Fruit fly (Drosophila melanogaster) whole organism, embryonic: Measurements from ENCODE around the gene RabX6.

ENCODE experiments used
- Atf6 ChIP-seq: fragments of 200-800 bp; sonication (Bioruptor generic); IDR thresholded peaks from 2 replicates; pipeline ENCODE4 v1.3.6; 2022; ENCODE audit warnings: missing biosample characterization, missing genetic modification characterization
- Bteb2 ChIP-seq: fragments of 200-800 bp; sonication (Bioruptor generic); optimal IDR thresholded peaks from 2 replicates; lab custom pipeline; 2016; ENCODE audit warnings: missing biosample characterization, missing genetic modification characterization
- CG10267 ChIP-seq: fragments of 200-800 bp; sonication (Bioruptor generic); optimal IDR thresholded peaks from 2 replicates; lab custom pipeline; 2018; ENCODE audit warnings: missing biosample characterization, mild to moderate bottlenecking, missing genetic modification characterization, moderate library complexity
- CG10366 ChIP-seq: fragments of 200-800 bp; sonication (Bioruptor generic); IDR thresholded peaks from 2 replicates; pipeline ENCODE4 v1.3.6; 2022; ENCODE audit warnings: missing biosample characterization, missing genetic modification characterization
- CG10431 ChIP-seq: fragments of 200-800 bp; sonication (Bioruptor generic); optimal IDR thresholded peaks from 3 replicates; lab custom pipeline; 2018; ENCODE audit warnings: missing biosample characterization, mild to moderate bottlenecking, missing genetic modification characterization
- CG10565 ChIP-seq: fragments of 200-800 bp; sonication (Bioruptor generic); optimal IDR thresholded peaks from 3 replicates; lab custom pipeline; 2016; ENCODE audit warnings: missing biosample characterization, mild to moderate bottlenecking, missing genetic modification characterization
- CG11560 ChIP-seq: fragments of 200-800 bp; sonication (Bioruptor generic); IDR thresholded peaks from 3 replicates; pipeline ENCODE4 v1.3.6; 2022; ENCODE audit warnings: missing biosample characterization, missing genetic modification characterization
- CG12071 ChIP-seq: fragments of 200-800 bp; sonication (Bioruptor generic); optimal IDR thresholded peaks from 3 replicates; lab custom pipeline; 2018; ENCODE audit warnings: missing biosample characterization, mild to moderate bottlenecking, missing genetic modification characterization
- CG13624 ChIP-seq: fragments of 200-800 bp; sonication (Bioruptor generic); optimal IDR thresholded peaks from 2 replicates; lab custom pipeline; 2016; ENCODE audit warnings: missing biosample characterization, missing genetic modification characterization
- CG14014 ChIP-seq: fragments of 200-800 bp; sonication (Bioruptor generic); IDR thresholded peaks from 2 replicates; pipeline ENCODE4 v1.3.6; 2022; ENCODE audit warnings: missing biosample characterization, missing genetic modification characterization
- CG14710 ChIP-seq: fragments of 200-800 bp; sonication (Bioruptor generic); optimal IDR thresholded peaks from 3 replicates; lab custom pipeline; 2019; ENCODE audit warnings: missing biosample characterization, mild to moderate bottlenecking, missing genetic modification characterization, moderate library complexity
- CG15269 ChIP-seq: fragments of 200-800 bp; sonication (Bioruptor generic); optimal IDR thresholded peaks from 2 replicates; lab custom pipeline; 2018; ENCODE audit warnings: missing biosample characterization, mild to moderate bottlenecking, missing genetic modification characterization, moderate library complexity
- CG1529 ChIP-seq: fragments of 200-800 bp; sonication (Bioruptor generic); optimal IDR thresholded peaks from 3 replicates; lab custom pipeline; 2018; ENCODE audit warnings: missing biosample characterization, missing genetic modification characterization
- CG1603 ChIP-seq: fragments of 200-800 bp; sonication (Bioruptor generic); optimal IDR thresholded peaks from 2 replicates; lab custom pipeline; 2019; ENCODE audit warnings: missing biosample characterization, mild to moderate bottlenecking, missing genetic modification characterization, moderate library complexity
- CG1647 ChIP-seq: fragments of 200-800 bp; sonication (Bioruptor generic); optimal IDR thresholded peaks from 3 replicates; lab custom pipeline; 2016; ENCODE audit warnings: missing biosample characterization, missing genetic modification characterization
- CG17361 ChIP-seq: fragments of 200-800 bp; sonication (Bioruptor generic); IDR thresholded peaks from 3 replicates; pipeline ENCODE4 v1.3.6; 2022; ENCODE audit warnings: missing biosample characterization, missing genetic modification characterization
- CG18599 ChIP-seq: fragments of 200-800 bp; sonication (Bioruptor generic); optimal IDR thresholded peaks from 3 replicates; lab custom pipeline; 2017; ENCODE audit warnings: missing biosample characterization, missing genetic modification characterization, mild to moderate bottlenecking, moderate library complexity, missing genetic modification reagents
- CG18619 ChIP-seq: fragments of 200-800 bp; sonication (Bioruptor generic); optimal IDR thresholded peaks from 3 replicates; lab custom pipeline; 2017; ENCODE audit warnings: missing biosample characterization, mild to moderate bottlenecking, missing genetic modification characterization
- CG4854 ChIP-seq: fragments of 200-800 bp; sonication (Bioruptor generic); optimal IDR thresholded peaks from 2 replicates; lab custom pipeline; 2016; ENCODE audit warnings: missing biosample characterization, missing genetic modification characterization, inconsistent platforms
- CG7372 ChIP-seq: fragments of 200-800 bp; sonication (Bioruptor generic); IDR thresholded peaks from 2 replicates; pipeline ENCODE4 v1.3.6; 2022; ENCODE audit warnings: missing biosample characterization, missing genetic modification characterization
- CG8944 ChIP-seq: fragments of 200-800 bp; sonication (Bioruptor generic); optimal IDR thresholded peaks from 3 replicates; lab custom pipeline; 2016; ENCODE audit warnings: missing biosample characterization, missing genetic modification characterization
- CG9876 ChIP-seq: fragments of 200-800 bp; sonication (Bioruptor generic); optimal IDR thresholded peaks from 2 replicates; lab custom pipeline; 2016; ENCODE audit warnings: missing biosample characterization, missing genetic modification characterization
- Gug ChIP-seq: fragments of 200-800 bp; sonication (Bioruptor generic); IDR thresholded peaks from 4 replicates; pipeline ENCODE4 v1.3.6; 2022; ENCODE audit warnings: missing biosample characterization, missing genetic modification characterization
- HHEX ChIP-seq: fragments of 200-800 bp; sonication (Bioruptor generic); optimal IDR thresholded peaks from 3 replicates; lab custom pipeline; 2017; ENCODE audit warnings: missing biosample characterization, mild to moderate bottlenecking, missing genetic modification characterization, missing genetic modification reagents
- Hr51 ChIP-seq, 2 experiments: fragments of 200-800 bp; sonication (Bioruptor generic); optimal IDR thresholded peaks; 2 replicates in 1 of 2; 3 replicates in 1 of 2; lab custom pipeline; 2016 to 2018; ENCODE audit warnings: missing biosample characterization in 2 of 2, missing genetic modification characterization in 2 of 2, mild to moderate bottlenecking in 1 of 2, moderate library complexity in 1 of 2
- NC2β ChIP-seq: fragments of 200-800 bp; sonication (Bioruptor generic); optimal IDR thresholded peaks from 2 replicates; lab custom pipeline; 2016; ENCODE audit warnings: missing biosample characterization, missing genetic modification characterization
- Neu2 ChIP-seq: fragments of 200-800 bp; sonication (Bioruptor generic); optimal IDR thresholded peaks from 3 replicates; lab custom pipeline; 2016; ENCODE audit warnings: missing biosample characterization, missing genetic modification characterization, borderline replicate concordance
- Poxn ChIP-seq: fragments of 200-800 bp; sonication (Bioruptor generic); IDR thresholded peaks from 2 replicates; pipeline ENCODE4 v1.3.6; 2022; ENCODE audit warnings: missing biosample characterization, missing genetic modification characterization
- Rx ChIP-seq: fragments of 200-800 bp; sonication (Bioruptor generic); IDR thresholded peaks from 2 replicates; pipeline ENCODE4 v1.3.6; 2022; ENCODE audit warnings: missing biosample characterization, missing genetic modification characterization
- Sry-β ChIP-seq: fragments of 200-800 bp; sonication (Bioruptor generic); optimal IDR thresholded peaks from 2 replicates; lab custom pipeline; 2018; ENCODE audit warnings: missing biosample characterization, mild to moderate bottlenecking, missing genetic modification characterization, moderate library complexity
- Ssrp ChIP-seq: fragments of 200-800 bp; sonication (Bioruptor generic); optimal IDR thresholded peaks from 2 replicates; lab custom pipeline; 2018; ENCODE audit warnings: missing biosample characterization, mild to moderate bottlenecking, missing genetic modification characterization, moderate library complexity
- TFAM ChIP-seq: fragments of 200-800 bp; sonication (Bioruptor generic); optimal IDR thresholded peaks from 2 replicates; lab custom pipeline; 2017; ENCODE audit warnings: missing biosample characterization, missing genetic modification characterization, inconsistent platforms
- danr ChIP-seq: fragments of 200-800 bp; sonication (Bioruptor generic); IDR thresholded peaks from 2 replicates; pipeline ENCODE4 v1.3.6; 2022; ENCODE audit warnings: missing biosample characterization, missing genetic modification characterization
- dysf ChIP-seq: fragments of 200-800 bp; sonication (Bioruptor generic); IDR thresholded peaks from 3 replicates; pipeline ENCODE4 v1.3.6; 2022; ENCODE audit warnings: missing biosample characterization, missing genetic modification characterization
- eyg ChIP-seq: fragments of 200-800 bp; sonication (Bioruptor generic); optimal IDR thresholded peaks from 3 replicates; lab custom pipeline; 2016; ENCODE audit warnings: missing biosample characterization, missing genetic modification characterization
- fd102C ChIP-seq: fragments of 200-800 bp; sonication (Bioruptor generic); optimal IDR thresholded peaks from 2 replicates; lab custom pipeline; 2018; ENCODE audit warnings: missing biosample characterization, mild to moderate bottlenecking, missing genetic modification characterization, moderate library complexity
- gt ChIP-seq: fragments of 200-800 bp; sonication (Bioruptor generic); IDR thresholded peaks from 2 replicates; pipeline ENCODE4 v1.3.6; 2022; ENCODE audit warnings: missing biosample characterization, missing genetic modification characterization
- hbn ChIP-seq: fragments of 200-800 bp; sonication (Bioruptor generic); IDR thresholded peaks from 2 replicates; pipeline ENCODE4 v1.3.6; 2022; ENCODE audit warnings: missing biosample characterization, missing genetic modification characterization; ENCODE audit not compliant: partially characterized antibody
- hkb ChIP-seq, 2 experiments: fragments of 200-800 bp in 1 of 2; fragments of >200 bp in 1 of 2; sonication (Bioruptor generic) in 1 of 2; IDR thresholded peaks in 1 of 2; optimal IDR thresholded peaks in 1 of 2; 2 replicates each; pipeline versions ENCODE4 v1.3.6 to Lab custom; 2017 to 2022; ENCODE audit warnings: missing biosample characterization in 1 of 2, missing genetic modification characterization in 1 of 2
- kay ChIP-seq: fragments of 200-800 bp; sonication (Bioruptor generic); optimal IDR thresholded peaks from 2 replicates; lab custom pipeline; 2016; ENCODE audit warnings: missing biosample characterization, missing genetic modification characterization
- oc ChIP-seq: fragments of 200-800 bp; sonication (Bioruptor generic); optimal IDR thresholded peaks from 2 replicates; lab custom pipeline; 2018; ENCODE audit warnings: missing biosample characterization, mild to moderate bottlenecking, missing genetic modification characterization, moderate library complexity
- odd ChIP-seq: fragments of 200-800 bp; sonication (Bioruptor generic); optimal IDR thresholded peaks from 2 replicates; lab custom pipeline; 2017; ENCODE audit warnings: missing biosample characterization, mild to moderate bottlenecking, missing genetic modification characterization
- pan ChIP-seq, 4 experiments: fragments of >200 bp in 3 of 4; fragments of 200-800 bp in 1 of 4; sonication (Bioruptor generic) in 1 of 4; optimal IDR thresholded peaks in 3 of 4; IDR thresholded peaks in 1 of 4; 2 replicates each; pipeline versions ENCODE4 v1.3.6 to Lab custom; 2017 to 2022; ENCODE audit warnings: missing biosample characterization in 2 of 4, missing genetic modification characterization in 2 of 4, mixed read lengths in 1 of 4
- pum ChIP-seq: fragments of 200-800 bp; sonication (Bioruptor generic); optimal IDR thresholded peaks from 2 replicates; lab custom pipeline; 2016; ENCODE audit warnings: missing biosample characterization, missing genetic modification characterization
- sqz ChIP-seq: fragments of 200-800 bp; sonication (Bioruptor generic); optimal IDR thresholded peaks from 3 replicates; lab custom pipeline; 2018; ENCODE audit warnings: missing biosample characterization, mild to moderate bottlenecking, missing genetic modification characterization
- sr ChIP-seq: fragments of 200-800 bp; sonication (Bioruptor generic); IDR thresholded peaks from 3 replicates; pipeline ENCODE4 v1.3.6; 2022; ENCODE audit warnings: missing biosample characterization, missing genetic modification characterization
- unpg ChIP-seq: fragments of 200-800 bp; sonication (Bioruptor generic); optimal IDR thresholded peaks from 3 replicates; lab custom pipeline; 2018; ENCODE audit warnings: missing biosample characterization, mild to moderate bottlenecking, missing genetic modification characterization, moderate library complexity
- zf30C ChIP-seq: fragments of 200-800 bp; sonication (Bioruptor generic); optimal IDR thresholded peaks from 3 replicates; lab custom pipeline; 2018; ENCODE audit warnings: missing biosample characterization, mild to moderate bottlenecking, missing genetic modification characterization

Gene RabX6

DNA sequence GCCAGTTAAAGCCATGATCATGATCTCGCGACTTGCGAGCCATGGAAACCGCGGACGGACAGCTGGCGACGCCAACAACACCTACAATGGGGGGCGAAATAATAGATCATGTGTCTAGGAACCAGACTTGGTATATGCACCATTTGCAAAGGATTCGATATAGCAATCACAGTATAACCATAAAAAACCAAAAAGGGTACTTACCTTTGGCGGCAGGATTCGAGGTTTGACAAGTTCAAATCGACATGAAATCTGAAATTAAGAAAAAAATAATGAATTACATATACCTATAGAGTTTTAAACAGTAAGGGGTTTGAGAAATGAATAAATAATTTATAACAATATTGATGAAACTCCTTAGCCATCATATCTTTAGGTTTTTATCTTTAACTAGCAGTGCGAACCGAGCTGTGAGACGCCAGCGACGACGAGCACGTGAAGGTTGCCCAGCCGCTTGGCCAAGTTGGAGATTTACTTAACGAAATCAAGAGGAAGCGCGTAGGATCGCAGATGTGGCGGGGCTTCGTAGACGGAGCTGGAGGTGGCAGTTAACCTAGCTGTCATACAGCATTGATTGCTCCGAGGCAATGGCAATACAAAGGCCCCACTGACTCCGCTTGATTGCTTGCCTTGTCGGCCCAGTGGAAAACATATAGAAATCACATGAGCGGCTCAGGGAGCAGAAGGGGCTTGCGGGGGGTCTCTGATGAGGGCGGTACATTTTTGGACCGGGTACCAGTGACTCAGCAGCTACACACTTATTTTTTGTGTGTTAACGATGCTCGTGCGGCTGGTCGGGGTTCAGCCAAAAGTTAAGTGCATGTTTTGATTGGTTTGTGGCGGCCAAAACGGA, 43.8 kb downstream of the RabX6 start (continued):
- no peak for TF ChIP-seq CG10431
- TF ChIP-seq CG1603 (tag; lab: Kevin White, UChicago) = peak; percentile 5
- TF ChIP-seq eyg (GFP tag; lab: Kevin White, UChicago) = no peak
- no peak for TF ChIP-seq CG10565 (GFP tag; lab: Kevin White, UChicago)
- TF ChIP-seq sqz (GFP tag; lab: Kevin White, UChicago) = no peak
- no peak for TF ChIP-seq CG10366 (GFP tag; lab: Robert Waterston, UW)
- no peak for TF ChIP-seq kay
- peak; percentile 43 for TF ChIP-seq oc (tag; lab: Kevin White, UChicago)
- TF ChIP-seq Bteb2 (GFP tag; lab: Kevin White, UChicago) = no peak
- no peak for TF ChIP-seq CG1529 (GFP tag; lab: Kevin White, UChicago)
- no peak for TF ChIP-seq Gug (GFP tag; lab: Robert Waterston, UW)
- TF ChIP-seq CG10267 (tag; lab: Kevin White, UChicago) = peak; percentile 20
- no peak for TF ChIP-seq fd102C
- TF ChIP-seq pan (optimal IDR thresholded peaks at IDR 0.05; lab: Kevin White, UChicago) = no peak
- TF ChIP-seq pan (GFP tag; optimal IDR thresholded peaks at IDR 0.05 in 1 of 2, IDR thresholded peaks at IDR 0.05 in 1 of 2) = no peak
- peak; percentile 36 for TF ChIP-seq HHEX
- no peak for TF ChIP-seq sr (GFP tag; lab: Robert Waterston, UW)
- peak; percentile 43; the same call in 1 of the 3 replicates for TF ChIP-seq dysf
- TF ChIP-seq Poxn (GFP tag; lab: Robert Waterston, UW) = no peak
- no peak for TF ChIP-seq hkb (optimal IDR thresholded peaks at IDR 0.05; lab: Kevin White, UChicago)
- TF ChIP-seq hkb (GFP tag; IDR thresholded peaks at IDR 0.05; lab: Robert Waterston, UW) = no peak
- no peak for TF ChIP-seq CG12071 (GFP tag; lab: Kevin White, UChicago)
- TF ChIP-seq Sry-β = no peak
- TF ChIP-seq CG8944 (GFP tag; lab: Kevin White, UChicago) = no peak
- no peak for TF ChIP-seq CG14014
- peak; percentile 49 for TF ChIP-seq unpg (GFP tag; lab: Kevin White, UChicago)
- no peak for TF ChIP-seq gt
- TF ChIP-seq pum (GFP tag; lab: Kevin White, UChicago) = no peak
- peak; percentile 71 for TF ChIP-seq CG17361 (GFP tag; lab: Robert Waterston, UW)
- TF ChIP-seq odd (GFP tag; lab: Kevin White, UChicago) = no peak
- no peak for TF ChIP-seq TFAM (GFP tag; lab: Kevin White, UChicago)
- no peak for TF ChIP-seq CG9876 (GFP tag; lab: Kevin White, UChicago)
- 0 out of 2 replicates have a peak, but pooled peaks have one; percentile 31 for TF ChIP-seq Atf6 (GFP tag; lab: Robert Waterston, UW)
- no peak for TF ChIP-seq CG11560 (tag; lab: Robert Waterston, UW)
- peak in 1 of 2 experiments; percentile 34 for TF ChIP-seq Hr51 (GFP tag; optimal IDR thresholded peaks at IDR 0.05; lab: Kevin White, UChicago)
- peak; percentile 16 for TF ChIP-seq CG15269 (tag; lab: Kevin White, UChicago)
- TF ChIP-seq Rx (GFP tag; lab: Robert Waterston, UW) = no peak
- no peak for TF ChIP-seq CG13624 (GFP tag; lab: Kevin White, UChicago)
- no peak for TF ChIP-seq CG1647
- TF ChIP-seq zf30C (GFP tag; lab: Kevin White, UChicago) = no peak
- no peak for TF ChIP-seq danr (GFP tag; lab: Robert Waterston, UW)
- no peak for TF ChIP-seq NC2β
- no peak for TF ChIP-seq CG14710 (tag; lab: Kevin White, UChicago)
- TF ChIP-seq hbn (GFP tag; lab: Robert Waterston, UW) = no peak
- no peak for TF ChIP-seq CG18619 (GFP tag; lab: Kevin White, UChicago)
- no peak for TF ChIP-seq Neu2
- peak; percentile 1 for TF ChIP-seq Ssrp (tag; lab: Kevin White, UChicago)
- peak; percentile 36; the same call in 1 of the 2 replicates for TF ChIP-seq CG7372
- TF ChIP-seq CG4854 (GFP tag; lab: Kevin White, UChicago) = no peak
- peak; percentile 34 for TF ChIP-seq CG18599
